Worm (Caenorhabditis elegans): ENCODE results near the gene grl-8.

DNA sequence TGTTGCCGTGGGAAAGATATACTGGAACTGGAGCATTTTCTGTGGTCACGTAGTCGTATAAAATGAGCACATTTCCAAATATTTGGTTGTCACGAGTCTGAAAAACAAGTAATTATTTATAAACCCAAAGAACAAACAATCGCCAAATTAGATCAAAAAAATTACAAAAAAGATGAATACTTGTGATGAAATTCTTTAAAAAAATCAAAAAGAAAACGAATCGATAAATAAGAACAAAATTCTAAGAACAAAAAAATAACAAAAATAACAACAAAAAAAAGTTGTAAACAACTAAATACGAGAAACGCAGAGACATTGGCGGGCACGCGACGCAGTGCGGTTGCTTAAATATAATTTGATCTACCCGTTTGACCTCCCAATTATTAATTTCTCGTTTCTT, 40.8 kb upstream of the grl-8 start, which contains the start of gene ZC404.16:
- no peak for TF ChIP-seq egl-18 (GFP tag; IDR thresholded peaks at IDR 0.05)
- no peak for TF ChIP-seq somi-1 (GFP tag; optimal IDR thresholded peaks at IDR 0.05)
- no peak for TF ChIP-seq ceh-100 (GFP tag; IDR thresholded peaks at IDR 0.05)

Measured in whole organism, young adult.